Worm (Caenorhabditis elegans) whole organism, L3 larva: ENCODE measurements around the gene F13E9.12.

Experiments used
- ama-1 ChIP-seq: fragments of 150-350 bp; optimal IDR thresholded peaks from 2 replicates; lab custom pipeline; 2018
- ceh-16 ChIP-seq: sonication (generic microtip); optimal IDR thresholded peaks from 2 replicates; lab custom pipeline; 2017; ENCODE audit warnings: missing biosample characterization, missing genetic modification characterization
- fos-1 ChIP-seq: fragments of 150-350 bp; optimal IDR thresholded peaks from 2 replicates; lab custom pipeline; 2014; ENCODE audit warnings: missing biosample characterization, missing genetic modification characterization
- lin-15B ChIP-seq: fragments of 150-350 bp; optimal IDR thresholded peaks from 2 replicates; lab custom pipeline; 2014; ENCODE audit warnings: missing biosample characterization, missing genetic modification characterization
- mdl-1 ChIP-seq: fragments of 150-350 bp; optimal IDR thresholded peaks from 2 replicates; lab custom pipeline; 2014; ENCODE audit warnings: missing biosample characterization, missing genetic modification characterization
- nhr-12 ChIP-seq: fragments of 150-350 bp; optimal IDR thresholded peaks from 2 replicates; lab custom pipeline; 2014; ENCODE audit warnings: missing biosample characterization, missing genetic modification characterization
- nhr-25 ChIP-seq: sonication (generic microtip); optimal IDR thresholded peaks from 2 replicates; lab custom pipeline; 2017; ENCODE audit warnings: missing biosample characterization, missing genetic modification characterization
- snpc-4 ChIP-seq: fragments of 150-350 bp; optimal IDR thresholded peaks from 2 replicates; lab custom pipeline; 2014; ENCODE audit warnings: missing biosample characterization, missing genetic modification characterization
- tbx-2 ChIP-seq: sonication (generic microtip); optimal IDR thresholded peaks from 2 replicates; lab custom pipeline; 2016; ENCODE audit warnings: mild to moderate bottlenecking, missing genetic modification characterization, missing compliant biosample characterization
- unc-39 ChIP-seq: sonication (generic microtip); optimal IDR thresholded peaks from 4 replicates; lab custom pipeline; 2017; ENCODE audit warnings: missing biosample characterization, missing genetic modification characterization
- ztf-4 ChIP-seq: fragments of 150-350 bp; optimal IDR thresholded peaks from 2 replicates; lab custom pipeline; 2014; ENCODE audit warnings: missing biosample characterization, missing genetic modification characterization

ce11 chrIV:10864031-10864430 is 10.4 kb downstream of the F13E9.12 start, which contains the start of gene nish-1:
- TF ChIP-seq ceh-16 (no peak), fos-1 (tag; lab: Kevin White, UChicago) (no peak), lin-15B (tag; lab: Kevin White, UChicago) (no peak), nhr-25 (no peak), ztf-4 (no peak), mdl-1 (tag; lab: Kevin White, UChicago) (no peak), nhr-12 (no peak), snpc-4 (tag; lab: Kevin White, UChicago) (no peak), tbx-2 (tag; lab: Kevin White, UChicago) (no peak), unc-39 (tag; lab: Kevin White, UChicago) (no peak), ama-1 (lab: Kevin White, UChicago) (no peak)
